Worm (Caenorhabditis elegans) whole organism, L1 larva: Measurements from ENCODE around the gene acl-13.

Source experiments
- C16A3.4 ChIP-seq: fragments of 150-350 bp; optimal IDR thresholded peaks from 2 replicates; lab custom pipeline; 2014; ENCODE audit warnings: missing biosample characterization, missing genetic modification characterization
- aly-2 ChIP-seq: fragments of 150-350 bp; optimal IDR thresholded peaks from 2 replicates; lab custom pipeline; 2014; ENCODE audit warnings: missing biosample characterization, missing genetic modification characterization
- ama-1 ChIP-seq: fragments of 150-350 bp; optimal IDR thresholded peaks from 2 replicates; lab custom pipeline; 2014
- blmp-1 ChIP-seq: fragments of 150-350 bp; optimal IDR thresholded peaks from 2 replicates; lab custom pipeline; 2014; ENCODE audit warnings: missing biosample characterization, missing genetic modification characterization
- ceh-63 ChIP-seq: fragments of 200-800 bp; sonication (Bioruptor generic); optimal IDR thresholded peaks from 2 replicates; lab custom pipeline; 2018; ENCODE audit warnings: mild to moderate bottlenecking, missing genetic modification characterization, missing compliant biosample characterization
- ceh-8 ChIP-seq: fragments of 200-800 bp; sonication (Bioruptor generic); optimal IDR thresholded peaks from 2 replicates; lab custom pipeline; 2018; ENCODE audit warnings: mild to moderate bottlenecking, missing genetic modification characterization, moderate library complexity, missing compliant biosample characterization
- ceh-82 ChIP-seq, 3 experiments: fragments of 150-350 bp in 1 of 3; sonication (generic microtip) in 2 of 3; optimal IDR thresholded peaks; 2 replicates each; lab custom pipeline; 2014 to 2017; ENCODE audit warnings: missing biosample characterization in 3 of 3, missing genetic modification characterization in 3 of 3
- ceh-88 ChIP-seq: fragments of 200-800 bp; sonication (Bioruptor generic); IDR thresholded peaks from 2 replicates; pipeline ENCODE4 v1.3.6; 2022; ENCODE audit warnings: missing genetic modification characterization, missing compliant biosample characterization
- ceh-90 ChIP-seq: sonication (generic microtip); optimal IDR thresholded peaks from 2 replicates; lab custom pipeline; 2016; ENCODE audit warnings: missing genetic modification characterization, missing compliant biosample characterization
- ces-1 ChIP-seq: fragments of 150-350 bp; optimal IDR thresholded peaks from 2 replicates; lab custom pipeline; 2014; ENCODE audit warnings: missing biosample characterization, missing genetic modification reagents, missing genetic modification characterization
- dpl-1 ChIP-seq, 3 experiments: fragments of 150-350 bp in 2 of 3; sonication (generic microtip) in 1 of 3; optimal IDR thresholded peaks; 2 replicates each; lab custom pipeline; 2014 to 2017; ENCODE audit warnings: missing biosample characterization in 3 of 3, missing genetic modification characterization in 3 of 3, missing genetic modification reagents in 3 of 3
- dsc-1 ChIP-seq: sonication (generic microtip); optimal IDR thresholded peaks from 2 replicates; lab custom pipeline; 2016; ENCODE audit warnings: mild to moderate bottlenecking, missing genetic modification characterization, missing compliant biosample characterization
- efl-1 ChIP-seq, 4 experiments: fragments of 150-350 bp; optimal IDR thresholded peaks in 3 of 4; peaks in 1 of 4; 1 replicate in 1 of 4; 2 replicates in 3 of 4; lab custom pipeline; 2014; ENCODE audit warnings: missing biosample characterization in 2 of 4, missing genetic modification characterization in 2 of 4, missing genetic modification reagents in 2 of 4
- efl-3 ChIP-seq: fragments of 200-800 bp; sonication (Bioruptor generic); optimal IDR thresholded peaks from 2 replicates; lab custom pipeline; 2018; ENCODE audit warnings: mild to moderate bottlenecking, missing genetic modification characterization, missing compliant biosample characterization
- elt-2 ChIP-seq: sonication (generic microtip); optimal IDR thresholded peaks from 2 replicates; lab custom pipeline; 2016; ENCODE audit warnings: missing genetic modification characterization, mild to moderate bottlenecking, inconsistent platforms, missing compliant biosample characterization, missing genetic modification reagents
- fkh-10 ChIP-seq: sonication (generic microtip); optimal IDR thresholded peaks from 2 replicates; lab custom pipeline; 2017; ENCODE audit warnings: missing biosample characterization, missing genetic modification reagents, missing genetic modification characterization
- fkh-4 ChIP-seq: sonication (generic microtip); optimal IDR thresholded peaks from 2 replicates; lab custom pipeline; 2016; ENCODE audit warnings: missing compliant biosample characterization, missing genetic modification characterization, borderline replicate concordance
- grh-1 ChIP-seq: fragments of 200-800 bp; sonication (Bioruptor generic); IDR thresholded peaks from 2 replicates; pipeline ENCODE4 v1.3.6; 2022; ENCODE audit warnings: missing genetic modification reagents, missing genetic modification characterization, missing compliant biosample characterization
- hlh-17 ChIP-seq: fragments of 200-800 bp; sonication (Bioruptor generic); optimal IDR thresholded peaks from 2 replicates; lab custom pipeline; 2018; ENCODE audit warnings: missing genetic modification characterization, mild to moderate bottlenecking, missing compliant biosample characterization, moderate library complexity, borderline replicate concordance
- hlh-4 ChIP-seq: sonication (generic microtip); optimal IDR thresholded peaks from 2 replicates; lab custom pipeline; 2016; ENCODE audit warnings: mild to moderate bottlenecking, missing genetic modification characterization, missing compliant biosample characterization
- isw-1 ChIP-seq: fragments of 200-800 bp; sonication (Bioruptor generic); IDR thresholded peaks from 2 replicates; pipeline ENCODE4 v1.3.6; 2022; ENCODE audit warnings: missing genetic modification characterization, missing compliant biosample characterization
- jun-1 ChIP-seq: fragments of 150-350 bp; optimal IDR thresholded peaks from 2 replicates; lab custom pipeline; 2014; ENCODE audit warnings: missing biosample characterization, missing genetic modification reagents, missing genetic modification characterization
- lin-13 ChIP-seq: fragments of 150-350 bp; optimal IDR thresholded peaks from 2 replicates; lab custom pipeline; 2014; ENCODE audit warnings: missing biosample characterization, missing genetic modification reagents, missing genetic modification characterization
- lin-14 ChIP-seq: fragments of 200-800 bp; sonication (Bioruptor generic); optimal IDR thresholded peaks from 2 replicates; lab custom pipeline; 2018; ENCODE audit warnings: mild to moderate bottlenecking, missing genetic modification characterization, moderate library complexity, missing compliant biosample characterization
- lin-15B ChIP-seq: fragments of 150-350 bp; sonication (generic microtip); optimal IDR thresholded peaks from 3 replicates; lab custom pipeline; 2014; ENCODE audit warnings: missing biosample characterization, missing genetic modification characterization
- lin-35 ChIP-seq, 2 experiments: fragments of 150-350 bp; optimal IDR thresholded peaks; 2 replicates each; lab custom pipeline; 2014; ENCODE audit warnings: missing biosample characterization in 2 of 2, missing genetic modification characterization in 2 of 2, missing genetic modification reagents in 2 of 2
- lin-39 ChIP-seq: fragments of 150-350 bp; optimal IDR thresholded peaks from 2 replicates; lab custom pipeline; 2014; ENCODE audit warnings: missing biosample characterization, missing genetic modification reagents, missing genetic modification characterization
- lir-3 ChIP-seq: sonication (generic microtip); optimal IDR thresholded peaks from 2 replicates; lab custom pipeline; 2016; ENCODE audit warnings: mild to moderate bottlenecking, missing genetic modification characterization, moderate library complexity, missing compliant biosample characterization; ENCODE audit not compliant: poor library complexity
- lsy-2 ChIP-seq, 2 experiments: fragments of 150-350 bp; optimal IDR thresholded peaks; 2 replicates each; lab custom pipeline; 2014; ENCODE audit warnings: missing biosample characterization in 2 of 2, missing genetic modification characterization in 2 of 2
- mab-9 ChIP-seq: fragments of 200-800 bp; sonication (Bioruptor generic); IDR thresholded peaks from 2 replicates; pipeline ENCODE4 v1.3.6; 2022; ENCODE audit warnings: missing genetic modification reagents, missing genetic modification characterization, missing compliant biosample characterization
- mef-2 ChIP-seq: fragments of 150-350 bp; optimal IDR thresholded peaks from 2 replicates; lab custom pipeline; 2014; ENCODE audit warnings: missing biosample characterization, missing genetic modification characterization
- mep-1 ChIP-seq: fragments of 150-350 bp; optimal IDR thresholded peaks from 2 replicates; lab custom pipeline; 2014; ENCODE audit warnings: missing biosample characterization, missing genetic modification characterization
- nhr-11 ChIP-seq: fragments of 150-350 bp; optimal IDR thresholded peaks from 2 replicates; lab custom pipeline; 2014; ENCODE audit warnings: missing biosample characterization, missing genetic modification characterization
- nhr-12 ChIP-seq: sonication (generic microtip); optimal IDR thresholded peaks from 2 replicates; lab custom pipeline; 2017; ENCODE audit warnings: missing biosample characterization, missing genetic modification characterization
- nhr-20 ChIP-seq: sonication (generic microtip); optimal IDR thresholded peaks from 2 replicates; lab custom pipeline; 2016; ENCODE audit warnings: mild to moderate bottlenecking, missing genetic modification characterization, missing compliant biosample characterization
- nhr-237 ChIP-seq: fragments of 150-350 bp; optimal IDR thresholded peaks from 2 replicates; lab custom pipeline; 2014; ENCODE audit warnings: missing biosample characterization, missing genetic modification characterization
- nhr-47 ChIP-seq: sonication (generic microtip); optimal IDR thresholded peaks from 2 replicates; lab custom pipeline; 2016; ENCODE audit warnings: mild to moderate bottlenecking, missing genetic modification characterization, moderate library complexity, missing compliant biosample characterization
- nhr-76 ChIP-seq: sonication (generic microtip); optimal IDR thresholded peaks from 2 replicates; lab custom pipeline; 2017; ENCODE audit warnings: missing biosample characterization, missing genetic modification characterization
- nhr-84 ChIP-seq: sonication (generic microtip); optimal IDR thresholded peaks from 2 replicates; lab custom pipeline; 2017; ENCODE audit warnings: missing biosample characterization, missing genetic modification characterization
- nhr-85 ChIP-seq: sonication (generic microtip); peaks from one replicate; lab custom pipeline; 2016; ENCODE audit warnings: missing genetic modification characterization, inconsistent platforms, missing compliant biosample characterization
- rnt-1 ChIP-seq: sonication (generic microtip); optimal IDR thresholded peaks from 2 replicates; lab custom pipeline; 2016; ENCODE audit warnings: mild to moderate bottlenecking, missing genetic modification characterization, moderate library complexity, missing compliant biosample characterization
- snpc-4 ChIP-seq: fragments of 150-350 bp; optimal IDR thresholded peaks from 2 replicates; lab custom pipeline; 2014; ENCODE audit warnings: missing biosample characterization, missing genetic modification characterization
- sptf-1 ChIP-seq: fragments of 150-350 bp; optimal IDR thresholded peaks from 2 replicates; lab custom pipeline; 2014; ENCODE audit warnings: missing biosample characterization, missing genetic modification characterization
- swsn-7 ChIP-seq: sonication (generic microtip); optimal IDR thresholded peaks from 2 replicates; lab custom pipeline; 2016; ENCODE audit warnings: missing genetic modification characterization, missing compliant biosample characterization
- tbx-2 ChIP-seq: sonication (generic microtip); optimal IDR thresholded peaks from 2 replicates; lab custom pipeline; 2016; ENCODE audit warnings: missing genetic modification characterization, missing compliant biosample characterization
- unc-130 ChIP-seq: fragments of 150-350 bp; optimal IDR thresholded peaks from 2 replicates; lab custom pipeline; 2017; ENCODE audit warnings: missing biosample characterization, missing genetic modification characterization, inconsistent platforms
- unc-62 ChIP-seq: fragments of 150-350 bp; optimal IDR thresholded peaks from 2 replicates; lab custom pipeline; 2014; ENCODE audit warnings: missing biosample characterization, missing genetic modification reagents, missing genetic modification characterization
- unc-98 ChIP-seq: fragments of 200-800 bp; sonication (Bioruptor generic); IDR thresholded peaks from 2 replicates; pipeline ENCODE4 v1.3.6; 2022; ENCODE audit warnings: missing genetic modification characterization, missing compliant biosample characterization
- vab-15 ChIP-seq: sonication (generic microtip); optimal IDR thresholded peaks from 2 replicates; lab custom pipeline; 2017; ENCODE audit warnings: missing genotype, mild to moderate bottlenecking, missing genetic modification characterization, missing compliant biosample characterization
- ztf-11 ChIP-seq, 2 experiments: sonication (generic microtip); optimal IDR thresholded peaks; 2 replicates each; lab custom pipeline; 2016 to 2017; ENCODE audit warnings: missing genetic modification characterization in 2 of 2, missing biosample characterization in 1 of 2, missing compliant biosample characterization in 1 of 2
- ztf-4 ChIP-seq: fragments of 150-350 bp; optimal IDR thresholded peaks from 2 replicates; lab custom pipeline; 2014; ENCODE audit warnings: missing biosample characterization, missing genetic modification characterization

acl-13 gene

ce11 chrIV:12391003-12391637 lies 19.1 kb upstream of the acl-13 start, which contains the start of the genes rps-23 and dpm-3 (continued):
- TF ChIP-seq nhr-12 (tag; lab: Kevin White, UChicago) (no peak), lin-13 (GFP tag; lab: Kevin White, UChicago) (peak; percentile 93), nhr-84 (tag; lab: Kevin White, UChicago) (no peak), efl-1 (optimal IDR thresholded peaks at IDR 0.05; lab: Kevin White, UChicago) (peak; percentile 93 to 96), efl-1 (GFP tag; optimal IDR thresholded peaks at IDR 0.05 in 1 of 2; lab: Kevin White, UChicago) (peak; percentile 87 to 98), ceh-88 (peak; percentile 87), sptf-1 (tag; lab: Kevin White, UChicago) (no peak), lsy-2 (tag; optimal IDR thresholded peaks at IDR 0.05; lab: Kevin White, UChicago) (peak; percentile 100), ama-1 (peak; percentile 20), rnt-1 (tag; lab: Kevin White, UChicago) (peak; percentile 99), ceh-8 (peak; percentile 46), ceh-63 (GFP tag; lab: Kevin White, UChicago) (no peak), lin-39 (tag; lab: Kevin White, UChicago) (peak; percentile 85), ceh-82 (tag; optimal IDR thresholded peaks at IDR 0.05; lab: Kevin White, UChicago) (peak; percentile 91 to 98 (median 93)), efl-3 (GFP tag; lab: Kevin White, UChicago) (peak; percentile 10), ces-1 (GFP tag; lab: Kevin White, UChicago) (no peak), fkh-10 (GFP tag; lab: Kevin White, UChicago) (peak; percentile 81), nhr-76 (no peak), lir-3 (tag; lab: Kevin White, UChicago) (peak; percentile 96), lin-15B (tag; lab: Kevin White, UChicago) (peak; percentile 94), hlh-17 (no peak), nhr-11 (peak; percentile 87), ztf-4 (tag; lab: Kevin White, UChicago) (peak; percentile 83), C16A3.4 (tag; lab: Kevin White, UChicago) (peak; percentile 97), elt-2 (peak; percentile 79), nhr-47 (tag; lab: Kevin White, UChicago) (peak; percentile 96), unc-130 (tag; lab: Kevin White, UChicago) (peak; percentile 98), mef-2 (no peak), isw-1 (peak; percentile 97), dpl-1 (GFP tag; optimal IDR thresholded peaks at IDR 0.05; lab: Kevin White, UChicago) (peak; percentile 83 to 88 (median 87)), swsn-7 (peak; percentile 93), nhr-237 (peak; percentile 62), tbx-2 (peak; percentile 95), blmp-1 (tag; lab: Kevin White, UChicago) (peak; percentile 82), unc-62 (GFP tag; lab: Kevin White, UChicago) (no peak), hlh-4 (no peak), ztf-11 (tag; optimal IDR thresholded peaks at IDR 0.05; lab: Kevin White, UChicago) (peak in 1 of 2 experiments; percentile 89), fkh-4 (tag; lab: Kevin White, UChicago) (peak; percentile 87), unc-98 (GFP tag; lab: Robert Waterston, UW) (peak; percentile 90)

- TF ChIP-seq nhr-85 (tag; lab: Kevin White, UChicago) (peak; percentile 80), vab-15 (tag; lab: Kevin White, UChicago) (no peak), blmp-1 (tag; lab: Kevin White, UChicago) (peak; percentile 99), dpl-1 (GFP tag; optimal IDR thresholded peaks at IDR 0.05; lab: Kevin White, UChicago) (peak in 2 of 3 experiments; percentile 0 to 33), dsc-1 (peak; percentile 45), nhr-20 (tag; lab: Kevin White, UChicago) (peak; percentile 15), ztf-4 (tag; lab: Kevin White, UChicago) (peak; percentile 56), aly-2 (tag; lab: Kevin White, UChicago) (no peak), mab-9 (GFP tag; lab: Robert Waterston, UW) (no peak), mep-1 (tag; lab: Kevin White, UChicago) (peak; percentile 73), C16A3.4 (tag; lab: Kevin White, UChicago) (no peak), lin-35 (GFP tag; optimal IDR thresholded peaks at IDR 0.05; lab: Kevin White, UChicago) (peak in 1 of 2 experiments; percentile 50), jun-1 (peak; percentile 15), ceh-90 (tag; lab: Kevin White, UChicago) (no peak), efl-1 (optimal IDR thresholded peaks at IDR 0.05; lab: Kevin White, UChicago) (peak; percentile 23 to 28), efl-1 (GFP tag; optimal IDR thresholded peaks at IDR 0.05 in 1 of 2; lab: Kevin White, UChicago) (peak in 1 of 2 experiments; percentile 6), lin-14 (GFP tag; lab: Kevin White, UChicago) (no peak), lsy-2 (tag; optimal IDR thresholded peaks at IDR 0.05; lab: Kevin White, UChicago) (peak; percentile 16 to 54), snpc-4 (tag; lab: Kevin White, UChicago) (no peak), grh-1 (peak; percentile 67)
Measured at ce11 chrIV:12396645-12397258, 13.5 kb upstream of the acl-13 start.
